Worm (Caenorhabditis elegans): ENCODE results near the gene F18A11.2.

- TF ChIP-seq nhr-111 (GFP tag; optimal IDR thresholded peaks at IDR 0.05) (no peak), nhr-28 (tag; optimal IDR thresholded peaks at IDR 0.05) (no peak), pqm-1 (tag; optimal IDR thresholded peaks at IDR 0.05) (no peak), madf-5 (GFP tag; IDR thresholded peaks at IDR 0.05) (no peak), F44E2.7 (GFP tag; IDR thresholded peaks at IDR 0.05) (no peak), mep-1 (tag; optimal IDR thresholded peaks at IDR 0.05) (no peak), mes-2 (tag; optimal IDR thresholded peaks at IDR 0.05; ENCODE audit: poor library complexity, severe bottlenecking) (no peak), daf-16 (GFP tag; optimal IDR thresholded peaks at IDR 0.05) (no peak), daf-16 (tag; optimal IDR thresholded peaks at IDR 0.05) (no peak), jun-1 (tag; optimal IDR thresholded peaks at IDR 0.05) (no peak), egl-27 (tag; optimal IDR thresholded peaks at IDR 0.05) (no peak), dmd-6 (GFP tag; IDR thresholded peaks at IDR 0.05) (no peak), ztf-11 (tag; optimal IDR thresholded peaks at IDR 0.05) (no peak)
These were observed 46.8 kb upstream of the F18A11.2 start for ce11 chrII:12984709-12985108.

All from whole organism, L4 larva.